Comparison of ENCODE assay signal across 1 fruit fly cellular context in genomic region chr3R:27084528-27085052, dm6.
A peak's percentile ranks its signal among the peaks of the same experiment; 100 is the strongest.
TF ChIP-seq lines count a peak whose summit lies in the region.

No protein-coding gene starts in this region.

TF ChIP-seq in whole organism, prepupa, 60 proteins besides CTCF, POLR2A, EP300 and RAD21 (continued from another document):
- peak; percentile 45 for TF ChIP-seq spab (GFP tag; optimal IDR thresholded peaks at IDR 0.05; lab: Kevin White, UChicago)
- peak; percentile 19 for TF ChIP-seq topi (GFP tag; optimal IDR thresholded peaks at IDR 0.05; lab: Kevin White, UChicago)
- peak; percentile 59 for TF ChIP-seq Eip75B (GFP tag; optimal IDR thresholded peaks at IDR 0.05; lab: Kevin White, UChicago)
- TF ChIP-seq CG8119 (GFP tag; IDR thresholded peaks at IDR 0.05; lab: Robert Waterston, UW) = no peak
- no peak for TF ChIP-seq pdm3 (GFP tag; optimal IDR thresholded peaks at IDR 0.05; lab: Kevin White, UChicago)
- TF ChIP-seq CG11294 (GFP tag; IDR thresholded peaks at IDR 0.05; lab: Robert Waterston, UW) = no peak
- peak; percentile 1 for TF ChIP-seq Blimp-1 (GFP tag; optimal IDR thresholded peaks at IDR 0.05; lab: Kevin White, UChicago)
- no peak for TF ChIP-seq acj6 (GFP tag; optimal IDR thresholded peaks at IDR 0.05; lab: Kevin White, UChicago)
- TF ChIP-seq CG4318 (GFP tag; optimal IDR thresholded peaks at IDR 0.05; lab: Kevin White, UChicago) = no peak
- no peak for TF ChIP-seq CG34406 (GFP tag; optimal IDR thresholded peaks at IDR 0.05; lab: Kevin White, UChicago)
- TF ChIP-seq Ets21C (GFP tag; optimal IDR thresholded peaks at IDR 0.05; lab: Kevin White, UChicago) = no peak
- no peak for TF ChIP-seq CG1621 (tag; optimal IDR thresholded peaks at IDR 0.05; lab: Kevin White, UChicago)
- TF ChIP-seq CG8319 (GFP tag; optimal IDR thresholded peaks at IDR 0.05; lab: Kevin White, UChicago) = peak; percentile 4
- TF ChIP-seq CG3032 (tag; optimal IDR thresholded peaks at IDR 0.05; lab: Kevin White, UChicago) = peak; percentile 51
- peak; percentile 92 for TF ChIP-seq Eip78C (GFP tag; lab: Kevin White, UChicago)
- TF ChIP-seq Sox15 (GFP tag; optimal IDR thresholded peaks at IDR 0.05; lab: Kevin White, UChicago) = no peak
- TF ChIP-seq Gug (GFP tag; IDR thresholded peaks at IDR 0.05; lab: Robert Waterston, UW) = no peak
- no peak for TF ChIP-seq Hr39 (GFP tag; optimal IDR thresholded peaks at IDR 0.05; lab: Kevin White, UChicago)
- TF ChIP-seq CG7368 (GFP tag; optimal IDR thresholded peaks at IDR 0.05; lab: Kevin White, UChicago) = peak; percentile 46
- peak; percentile 9 for TF ChIP-seq Lpt (GFP tag; optimal IDR thresholded peaks at IDR 0.05; lab: Kevin White, UChicago)
- no peak for TF ChIP-seq Sox14 (GFP tag; optimal IDR thresholded peaks at IDR 0.05; lab: Kevin White, UChicago)
- TF ChIP-seq lz (GFP tag; optimal IDR thresholded peaks at IDR 0.05; lab: Kevin White, UChicago) = no peak
- TF ChIP-seq CG9139 (GFP tag; optimal IDR thresholded peaks at IDR 0.05; lab: Kevin White, UChicago) = peak; percentile 28
- peak; percentile 66 for TF ChIP-seq dsx (GFP tag; optimal IDR thresholded peaks at IDR 0.05; lab: Kevin White, UChicago; ENCODE audit: poor library complexity, severe bottlenecking)
- TF ChIP-seq CG11902 (GFP tag; optimal IDR thresholded peaks at IDR 0.05; lab: Kevin White, UChicago) = no peak
- TF ChIP-seq esn (GFP tag; optimal IDR thresholded peaks at IDR 0.05; lab: Kevin White, UChicago) = no peak
- no peak for TF ChIP-seq CG16779 (tag; optimal IDR thresholded peaks at IDR 0.05; lab: Kevin White, UChicago)
- TF ChIP-seq CG6854 (GFP tag; optimal IDR thresholded peaks at IDR 0.05; lab: Kevin White, UChicago) = no peak
- no peak for TF ChIP-seq svp (GFP tag; lab: Kevin White, UChicago)
- TF ChIP-seq Eip93F (GFP tag; optimal IDR thresholded peaks at IDR 0.05; lab: Kevin White, UChicago) = no peak
TF ChIP-seq in whole organism, prepupa: peak in this region for 26.
